Fruit fly (Drosophila melanogaster) whole organism, embryonic: ENCODE measurements around the gene CG9288.
A peak's percentile ranks its signal among the peaks of the same experiment; 100 is the strongest.

Experiments
- ATbp ChIP-seq: fragments of 200-800 bp; sonication (Bioruptor generic); optimal IDR thresholded peaks from 2 replicates; lab custom pipeline; 2017; ENCODE audit warnings: missing biosample characterization, mild to moderate bottlenecking, missing genetic modification characterization, missing genetic modification reagents
- Aef1 ChIP-seq: fragments of 200-800 bp; sonication (Bioruptor generic); IDR thresholded peaks from 3 replicates; pipeline ENCODE4 v1.3.6; 2022; ENCODE audit warnings: missing biosample characterization, missing genetic modification characterization
- CG10321 ChIP-seq: fragments of 200-800 bp; sonication (Bioruptor generic); IDR thresholded peaks from 2 replicates; pipeline ENCODE4 v1.3.6; 2022; ENCODE audit warnings: missing biosample characterization, missing genetic modification characterization
- CG12219 ChIP-seq: fragments of 200-800 bp; sonication (Bioruptor generic); optimal IDR thresholded peaks from 3 replicates; lab custom pipeline; 2018; ENCODE audit warnings: missing biosample characterization, mild to moderate bottlenecking, missing genetic modification characterization
- CG13424 ChIP-seq: fragments of 200-800 bp; sonication (Bioruptor generic); optimal IDR thresholded peaks from 2 replicates; lab custom pipeline; 2019; ENCODE audit warnings: missing biosample characterization, mild to moderate bottlenecking, missing genetic modification characterization, moderate library complexity
- CG14860 ChIP-seq: fragments of 200-800 bp; sonication (Bioruptor generic); IDR thresholded peaks from 3 replicates; pipeline ENCODE4 v1.3.6; 2022; ENCODE audit warnings: missing biosample characterization, missing genetic modification characterization; ENCODE audit not compliant: partially characterized antibody
- CG1529 ChIP-seq: fragments of 200-800 bp; sonication (Bioruptor generic); optimal IDR thresholded peaks from 3 replicates; lab custom pipeline; 2018; ENCODE audit warnings: missing biosample characterization, missing genetic modification characterization
- CG16863 ChIP-seq: fragments of 200-800 bp; sonication (Bioruptor generic); optimal IDR thresholded peaks from 3 replicates; lab custom pipeline; 2016; ENCODE audit warnings: missing biosample characterization, missing genetic modification characterization
- CG17612 ChIP-seq: fragments of 200-800 bp; sonication (Bioruptor generic); IDR thresholded peaks from 2 replicates; pipeline ENCODE4 v1.3.6; 2022; ENCODE audit warnings: missing biosample characterization, missing genetic modification characterization
- CG18262 ChIP-seq: fragments of 200-800 bp; optimal IDR thresholded peaks from 3 replicates; lab custom pipeline; 2019; ENCODE audit warnings: missing biosample characterization, mild to moderate bottlenecking, missing genetic modification characterization, moderate library complexity
- CG18476 ChIP-seq: fragments of 200-800 bp; sonication (Bioruptor generic); optimal IDR thresholded peaks from 2 replicates; lab custom pipeline; 2016; ENCODE audit warnings: missing biosample characterization, mild to moderate bottlenecking, missing genetic modification characterization
- CG30020 ChIP-seq: fragments of 200-800 bp; optimal IDR thresholded peaks from 2 replicates; lab custom pipeline; 2019; ENCODE audit warnings: missing biosample characterization, mild to moderate bottlenecking, missing genetic modification characterization, moderate library complexity
- CG6254 ChIP-seq: fragments of 200-800 bp; sonication (Bioruptor generic); optimal IDR thresholded peaks from 3 replicates; lab custom pipeline; 2017; ENCODE audit warnings: mild to moderate bottlenecking, missing biosample characterization, missing genetic modification reagents, missing genetic modification characterization
- CG6683 ChIP-seq: fragments of 200-800 bp; sonication (Bioruptor generic); optimal IDR thresholded peaks from 2 replicates; lab custom pipeline; 2017; ENCODE audit warnings: missing biosample characterization, mild to moderate bottlenecking, missing genetic modification characterization, missing genetic modification reagents
- CG8478 ChIP-seq: fragments of >200 bp; optimal IDR thresholded peaks from 2 replicates; lab custom pipeline; 2018
- CG8765 ChIP-seq: fragments of 200-800 bp; sonication (Bioruptor generic); IDR thresholded peaks from 2 replicates; pipeline ENCODE4 v1.3.6; 2022; ENCODE audit warnings: missing biosample characterization, missing genetic modification characterization
- CG9817 ChIP-seq: fragments of 200-800 bp; sonication (Bioruptor generic); optimal IDR thresholded peaks from 2 replicates; lab custom pipeline; 2018; ENCODE audit warnings: missing biosample characterization, mild to moderate bottlenecking, missing genetic modification characterization, moderate library complexity
- Eip74EF ChIP-seq, 2 experiments: fragments of 200-800 bp in 1 of 2; fragments of >200 bp in 1 of 2; sonication (Bioruptor generic) in 1 of 2; optimal IDR thresholded peaks; 2 replicates each; lab custom pipeline; 2017 to 2019; ENCODE audit warnings: missing biosample characterization in 2 of 2, missing genetic modification characterization in 2 of 2, mild to moderate bottlenecking in 1 of 2, moderate library complexity in 1 of 2
- Gsc ChIP-seq: fragments of 200-800 bp; sonication (Bioruptor generic); IDR thresholded peaks from 2 replicates; pipeline ENCODE4 v1.3.6; 2022; ENCODE audit warnings: missing biosample characterization, missing genetic modification characterization
- Hr51 ChIP-seq, 2 experiments: fragments of 200-800 bp; sonication (Bioruptor generic); optimal IDR thresholded peaks; 2 replicates in 1 of 2; 3 replicates in 1 of 2; lab custom pipeline; 2016 to 2018; ENCODE audit warnings: missing biosample characterization in 2 of 2, missing genetic modification characterization in 2 of 2, mild to moderate bottlenecking in 1 of 2, moderate library complexity in 1 of 2
- Mrtf ChIP-seq: fragments of 200-800 bp; sonication (Bioruptor generic); IDR thresholded peaks from 3 replicates; pipeline ENCODE4 v1.3.6; 2022; ENCODE audit warnings: missing biosample characterization, missing genetic modification characterization
- Sry-δ ChIP-seq: fragments of 200-800 bp; sonication (Bioruptor generic); optimal IDR thresholded peaks from 2 replicates; lab custom pipeline; 2016; ENCODE audit warnings: missing biosample characterization, missing genetic modification characterization
- Tbp ChIP-seq: fragments of >200 bp; optimal IDR thresholded peaks from 2 replicates; lab custom pipeline; 2018; ENCODE audit warnings: missing biosample characterization, missing genetic modification characterization
- YL-1 ChIP-seq: fragments of 200-800 bp; sonication (Bioruptor generic); optimal IDR thresholded peaks from 3 replicates; lab custom pipeline; 2017; ENCODE audit warnings: missing biosample characterization, mild to moderate bottlenecking, missing genetic modification characterization
- amos ChIP-seq: fragments of 200-800 bp; sonication (Bioruptor generic); IDR thresholded peaks from 2 replicates; pipeline ENCODE4 v1.3.6; 2022; ENCODE audit warnings: missing biosample characterization, missing genetic modification characterization; ENCODE audit not compliant: partially characterized antibody
- bcd ChIP-seq: fragments of 200-800 bp; sonication (Bioruptor generic); optimal IDR thresholded peaks from 2 replicates; lab custom pipeline; 2017; ENCODE audit warnings: missing biosample characterization, mild to moderate bottlenecking, missing genetic modification characterization
- chinmo ChIP-seq: fragments of 200-800 bp; sonication (Bioruptor generic); IDR thresholded peaks from 4 replicates; pipeline ENCODE4 v1.3.6; 2022; ENCODE audit warnings: missing biosample characterization, missing genetic modification characterization; ENCODE audit not compliant: partially characterized antibody
- corto ChIP-seq: fragments of 200-800 bp; sonication (Bioruptor generic); optimal IDR thresholded peaks from 2 replicates; lab custom pipeline; 2016; ENCODE audit warnings: missing biosample characterization, mild to moderate bottlenecking, missing genetic modification characterization, moderate library complexity
- en ChIP-seq: fragments of 200-800 bp; sonication (Bioruptor generic); optimal IDR thresholded peaks from 2 replicates; lab custom pipeline; 2016; ENCODE audit warnings: missing biosample characterization, missing genetic modification characterization
- esg ChIP-seq: fragments of 200-800 bp; sonication (Bioruptor generic); conservative IDR thresholded peaks from 2 replicates; pipeline ENCODE4 v1.3.6; 2022; ENCODE audit warnings: missing biosample characterization, missing genetic modification characterization
- ewg ChIP-seq: fragments of 200-800 bp; sonication (Bioruptor generic); optimal IDR thresholded peaks from 3 replicates; lab custom pipeline; 2017; ENCODE audit warnings: mild to moderate bottlenecking, missing biosample characterization, missing genetic modification reagents, missing genetic modification characterization
- fd102C ChIP-seq: fragments of 200-800 bp; sonication (Bioruptor generic); optimal IDR thresholded peaks from 2 replicates; lab custom pipeline; 2018; ENCODE audit warnings: missing biosample characterization, mild to moderate bottlenecking, missing genetic modification characterization, moderate library complexity
- fd96Cb ChIP-seq: fragments of 200-800 bp; sonication (Bioruptor generic); optimal IDR thresholded peaks from 2 replicates; lab custom pipeline; 2018; ENCODE audit warnings: missing biosample characterization, mild to moderate bottlenecking, missing genetic modification characterization, moderate library complexity
- fru ChIP-seq: fragments of >200 bp; optimal IDR thresholded peaks from 2 replicates; lab custom pipeline; 2017
- grau ChIP-seq: fragments of 200-800 bp; optimal IDR thresholded peaks from 3 replicates; lab custom pipeline; 2019; ENCODE audit warnings: missing biosample characterization, mild to moderate bottlenecking, missing genetic modification characterization, moderate library complexity
- lab ChIP-seq: fragments of 200-800 bp; sonication (Bioruptor generic); optimal IDR thresholded peaks from 3 replicates; lab custom pipeline; 2017; ENCODE audit warnings: missing biosample characterization, missing genetic modification characterization, mild to moderate bottlenecking, moderate library complexity, missing genetic modification reagents
- mam ChIP-seq: fragments of 200-800 bp; sonication (Bioruptor generic); optimal IDR thresholded peaks from 3 replicates; lab custom pipeline; 2016; ENCODE audit warnings: missing biosample characterization, missing genetic modification characterization
- nau ChIP-seq: fragments of 200-800 bp; sonication (Bioruptor generic); optimal IDR thresholded peaks from 3 replicates; lab custom pipeline; 2017; ENCODE audit warnings: missing biosample characterization, mild to moderate bottlenecking, missing genetic modification characterization, missing genetic modification reagents
- pb ChIP-seq: fragments of 200-800 bp; sonication (Bioruptor generic); optimal IDR thresholded peaks from 3 replicates; lab custom pipeline; 2016; ENCODE audit warnings: missing biosample characterization, missing genetic modification characterization
- pnt ChIP-seq: fragments of 200-800 bp; sonication (Bioruptor generic); optimal IDR thresholded peaks from 3 replicates; lab custom pipeline; 2016; ENCODE audit warnings: missing biosample characterization, missing genetic modification characterization
- prd ChIP-seq, 3 experiments: fragments of >200 bp in 2 of 3; fragments of 200-800 bp in 1 of 3; sonication (Bioruptor generic) in 1 of 3; optimal IDR thresholded peaks in 2 of 3; IDR thresholded peaks in 1 of 3; 2 replicates in 2 of 3; 3 replicates in 1 of 3; pipeline versions ENCODE4 v1.3.6 to Lab custom; 2017 to 2022; ENCODE audit warnings: missing biosample characterization in 1 of 3, missing genetic modification characterization in 1 of 3
- row ChIP-seq: fragments of 200-800 bp; sonication (Bioruptor generic); IDR thresholded peaks from 3 replicates; pipeline ENCODE4 v1.3.6; 2022; ENCODE audit warnings: missing biosample characterization, missing genetic modification characterization
- scrt ChIP-seq: fragments of 200-800 bp; sonication (Bioruptor generic); optimal IDR thresholded peaks from 2 replicates; lab custom pipeline; 2018; ENCODE audit warnings: missing biosample characterization, mild to moderate bottlenecking, missing genetic modification characterization, moderate library complexity
- sima ChIP-seq: fragments of 200-800 bp; sonication (Bioruptor generic); optimal IDR thresholded peaks from 2 replicates; lab custom pipeline; 2016; ENCODE audit warnings: missing biosample characterization, missing genetic modification characterization
- slbo ChIP-seq: fragments of 200-800 bp; sonication (Bioruptor generic); IDR thresholded peaks from 2 replicates; pipeline ENCODE4 v1.3.6; 2022; ENCODE audit warnings: missing biosample characterization, missing genetic modification characterization
- so ChIP-seq: fragments of 200-800 bp; sonication (Bioruptor generic); IDR thresholded peaks from 3 replicates; pipeline ENCODE4 v1.3.6; 2022; ENCODE audit warnings: missing biosample characterization, missing genetic modification characterization
- stwl ChIP-seq: fragments of 200-800 bp; sonication (Bioruptor generic); optimal IDR thresholded peaks from 3 replicates; lab custom pipeline; 2018; ENCODE audit warnings: missing biosample characterization, mild to moderate bottlenecking, missing genetic modification characterization, moderate library complexity
- trh ChIP-seq: fragments of 200-800 bp; sonication (Bioruptor generic); optimal IDR thresholded peaks from 2 replicates; lab custom pipeline; 2016; ENCODE audit warnings: missing biosample characterization, missing genetic modification characterization

Gene CG9288

DNA sequence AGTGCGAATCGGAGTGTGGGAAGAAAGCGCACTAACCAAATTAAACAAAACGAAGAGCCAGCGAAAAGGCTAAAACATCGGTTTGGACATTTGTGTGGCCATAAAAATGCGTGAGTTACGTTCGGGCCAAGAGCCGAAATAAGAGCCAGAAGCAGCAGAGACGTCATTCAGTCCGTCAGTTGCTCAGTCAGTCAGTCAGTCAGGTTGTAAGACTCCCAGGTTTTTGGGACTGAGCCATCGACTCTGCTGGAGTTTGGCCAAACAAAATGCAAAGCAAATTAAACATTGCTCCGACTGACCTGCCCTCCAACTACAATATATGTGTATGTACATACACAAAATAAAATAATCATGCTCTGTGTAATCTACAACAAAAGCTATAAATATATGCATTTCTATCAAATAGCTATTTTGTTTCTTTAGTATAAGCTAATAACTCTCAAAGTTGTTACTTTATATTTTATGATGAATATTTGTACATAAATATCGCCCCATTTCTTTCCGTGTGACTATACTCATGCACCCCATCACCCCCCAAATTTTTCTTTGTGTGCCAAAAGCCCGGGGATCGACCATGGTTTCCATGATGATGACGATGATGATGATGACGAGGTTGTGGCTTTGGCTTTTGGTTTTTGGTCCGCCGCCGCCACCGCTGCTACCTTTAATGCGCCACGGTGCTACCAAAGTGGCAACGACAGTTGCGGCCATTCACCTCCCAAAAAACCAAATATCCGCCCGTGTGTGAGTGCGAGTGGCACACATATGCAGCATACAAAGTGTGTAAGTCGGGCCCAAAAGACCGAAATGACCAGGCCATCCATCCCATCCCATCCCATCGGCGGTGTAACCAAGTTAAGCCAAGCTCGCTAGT lies 13.9 kb downstream of the CG9288 start (continued):
- no peak for TF ChIP-seq fru
- no peak for TF ChIP-seq bcd (GFP tag; lab: Kevin White, UChicago)
- TF ChIP-seq CG13424 (tag; lab: Kevin White, UChicago), result peak; percentile 23
- TF ChIP-seq ewg (GFP tag; lab: Kevin White, UChicago), result peak; percentile 17
- TF ChIP-seq lab, result no peak
- no peak for TF ChIP-seq scrt (GFP tag; lab: Kevin White, UChicago)
- TF ChIP-seq CG10321 (GFP tag; lab: Robert Waterston, UW), result no peak
- TF ChIP-seq CG6254, result peak; percentile 10
- peak; percentile 38 for TF ChIP-seq ATbp
- TF ChIP-seq prd (optimal IDR thresholded peaks at IDR 0.05; lab: Kevin White, UChicago), result no peak
- 0 out of 3 replicates have a peak, but pooled peaks have one; percentile 19 for TF ChIP-seq prd (GFP tag; IDR thresholded peaks at IDR 0.05; lab: Robert Waterston, UW)
- TF ChIP-seq CG14860 (GFP tag; lab: Robert Waterston, UW), result no peak
- no peak for TF ChIP-seq CG18476
- TF ChIP-seq Aef1 (GFP tag; lab: Robert Waterston, UW), result no peak
- no peak for TF ChIP-seq nau (GFP tag; lab: Kevin White, UChicago)
- TF ChIP-seq Hr51 (GFP tag; optimal IDR thresholded peaks at IDR 0.05; lab: Kevin White, UChicago), result no peak
- no peak for TF ChIP-seq mam (GFP tag; lab: Kevin White, UChicago)
- TF ChIP-seq Gsc, result no peak
- no peak for TF ChIP-seq slbo
- TF ChIP-seq pnt (GFP tag; lab: Kevin White, UChicago), result peak; percentile 2
- peak; percentile 5 for TF ChIP-seq CG16863 (GFP tag; lab: Kevin White, UChicago)
- TF ChIP-seq Tbp (GFP tag; lab: Kevin White, UChicago), result no peak
- TF ChIP-seq CG12219 (GFP tag; lab: Kevin White, UChicago), result no peak
- no peak for TF ChIP-seq pb (GFP tag; lab: Kevin White, UChicago)
- TF ChIP-seq corto (GFP tag; lab: Kevin White, UChicago), result no peak
- no peak for TF ChIP-seq Eip74EF (GFP tag; optimal IDR thresholded peaks at IDR 0.05; lab: Kevin White, UChicago)
- no peak for TF ChIP-seq CG30020 (tag; lab: Kevin White, UChicago)
- no peak for TF ChIP-seq CG9817 (tag; lab: Kevin White, UChicago)
- TF ChIP-seq CG1529, result peak; percentile 13
- peak; percentile 41 for TF ChIP-seq grau (tag; lab: Kevin White, UChicago)
- peak; percentile 35 for TF ChIP-seq CG18262 (tag; lab: Kevin White, UChicago)
- TF ChIP-seq en (GFP tag; lab: Kevin White, UChicago), result no peak
- peak; percentile 47 for TF ChIP-seq esg (GFP tag; lab: Robert Waterston, UW)
- TF ChIP-seq stwl (tag; lab: Kevin White, UChicago), result no peak
- no peak for TF ChIP-seq CG6683 (GFP tag; lab: Kevin White, UChicago)
- no peak for TF ChIP-seq fd102C (GFP tag; lab: Kevin White, UChicago)
- TF ChIP-seq CG17612 (GFP tag; lab: Robert Waterston, UW), result no peak
- no peak for TF ChIP-seq so (GFP tag; lab: Robert Waterston, UW)
- TF ChIP-seq CG8478 (lab: Kevin White, UChicago), result no peak
- no peak for TF ChIP-seq amos (GFP tag; lab: Robert Waterston, UW)
- no peak for TF ChIP-seq Mrtf (GFP tag; lab: Robert Waterston, UW)
- TF ChIP-seq row (GFP tag; lab: Robert Waterston, UW), result peak; percentile 37; the same call in 2 of the 3 replicates
- no peak for TF ChIP-seq Sry-δ
- TF ChIP-seq CG8765 (GFP tag; lab: Robert Waterston, UW), result no peak
- TF ChIP-seq fd96Cb (tag; lab: Kevin White, UChicago), result peak; percentile 33
- no peak for TF ChIP-seq chinmo (GFP tag; lab: Robert Waterston, UW)
- no peak for TF ChIP-seq trh (GFP tag; lab: Kevin White, UChicago)
- no peak for TF ChIP-seq YL-1 (GFP tag; lab: Kevin White, UChicago)
- no peak for TF ChIP-seq sima
